Fruit fly (Drosophila melanogaster) whole organism, embryonic: ENCODE data around the gene gammaCOP.
A peak's percentile ranks its signal among the peaks of the same experiment; 100 is the strongest.

Experiments
- C15 ChIP-seq: fragments of 200-800 bp; sonication (Bioruptor generic); IDR thresholded peaks from 3 replicates; pipeline ENCODE4 v1.3.6; 2022; ENCODE audit warnings: missing biosample characterization, missing genetic modification characterization
- CG10431 ChIP-seq: fragments of 200-800 bp; sonication (Bioruptor generic); optimal IDR thresholded peaks from 3 replicates; lab custom pipeline; 2018; ENCODE audit warnings: missing biosample characterization, mild to moderate bottlenecking, missing genetic modification characterization
- CG10565 ChIP-seq: fragments of 200-800 bp; sonication (Bioruptor generic); optimal IDR thresholded peaks from 3 replicates; lab custom pipeline; 2016; ENCODE audit warnings: missing biosample characterization, mild to moderate bottlenecking, missing genetic modification characterization
- CG11560 ChIP-seq: fragments of 200-800 bp; sonication (Bioruptor generic); IDR thresholded peaks from 3 replicates; pipeline ENCODE4 v1.3.6; 2022; ENCODE audit warnings: missing biosample characterization, missing genetic modification characterization
- CG11696 ChIP-seq: fragments of 200-800 bp; sonication (Bioruptor generic); IDR thresholded peaks from 2 replicates; pipeline ENCODE4 v1.3.6; 2022; ENCODE audit warnings: missing biosample characterization, missing genetic modification characterization
- CG12219 ChIP-seq: fragments of 200-800 bp; sonication (Bioruptor generic); optimal IDR thresholded peaks from 3 replicates; lab custom pipeline; 2018; ENCODE audit warnings: missing biosample characterization, mild to moderate bottlenecking, missing genetic modification characterization
- CG15601 ChIP-seq: fragments of 200-800 bp; sonication (Bioruptor generic); optimal IDR thresholded peaks from 3 replicates; lab custom pipeline; 2019; ENCODE audit warnings: missing biosample characterization, mild to moderate bottlenecking, missing genetic modification characterization, moderate library complexity
- CG18764 ChIP-seq: fragments of 200-800 bp; sonication (Bioruptor generic); optimal IDR thresholded peaks from 3 replicates; lab custom pipeline; 2016; ENCODE audit warnings: missing biosample characterization, missing genetic modification characterization
- CG2120 ChIP-seq: fragments of 200-800 bp; sonication (Bioruptor generic); optimal IDR thresholded peaks from 3 replicates; lab custom pipeline; 2016; ENCODE audit warnings: missing biosample characterization, missing genetic modification characterization
- CG2678 ChIP-seq: fragments of 200-800 bp; sonication (Bioruptor generic); optimal IDR thresholded peaks from 3 replicates; lab custom pipeline; 2019; ENCODE audit warnings: missing biosample characterization, mild to moderate bottlenecking, missing genetic modification characterization, moderate library complexity
- CG42726 ChIP-seq: fragments of 200-800 bp; sonication (Bioruptor generic); IDR thresholded peaks from 2 replicates; pipeline ENCODE4 v1.3.6; 2022; ENCODE audit warnings: missing biosample characterization, missing genetic modification characterization; ENCODE audit not compliant: partially characterized antibody
- CG43689 ChIP-seq: fragments of 200-800 bp; sonication (Bioruptor generic); IDR thresholded peaks from 2 replicates; pipeline ENCODE4 v1.3.6; 2022; ENCODE audit warnings: missing biosample characterization, missing genetic modification characterization
- CG7987 ChIP-seq: fragments of 200-800 bp; sonication (Bioruptor generic); optimal IDR thresholded peaks from 2 replicates; lab custom pipeline; 2018; ENCODE audit warnings: missing biosample characterization, mild to moderate bottlenecking, missing genetic modification characterization, moderate library complexity
- CG8359 ChIP-seq: fragments of 200-800 bp; sonication (Bioruptor generic); optimal IDR thresholded peaks from 2 replicates; lab custom pipeline; 2017; ENCODE audit warnings: missing biosample characterization, mild to moderate bottlenecking, missing genetic modification characterization, borderline replicate concordance
- CG9437 ChIP-seq: fragments of 200-800 bp; sonication (Bioruptor generic); optimal IDR thresholded peaks from 2 replicates; lab custom pipeline; 2018; ENCODE audit warnings: missing biosample characterization, mild to moderate bottlenecking, missing genetic modification characterization
- CHES-1-like ChIP-seq: fragments of 200-800 bp; sonication (Bioruptor generic); optimal IDR thresholded peaks from 2 replicates; lab custom pipeline; 2016; ENCODE audit warnings: missing biosample characterization, missing genetic modification characterization
- Deaf1 ChIP-seq: fragments of 200-800 bp; optimal IDR thresholded peaks from 3 replicates; lab custom pipeline; 2019; ENCODE audit warnings: missing biosample characterization, mild to moderate bottlenecking, missing genetic modification characterization, moderate library complexity
- Doc2 ChIP-seq: fragments of 200-800 bp; sonication (Bioruptor generic); IDR thresholded peaks from 2 replicates; pipeline ENCODE4 v1.3.6; 2022; ENCODE audit warnings: missing biosample characterization, missing genetic modification characterization
- Ets97D ChIP-seq: fragments of 200-800 bp; sonication (Bioruptor generic); optimal IDR thresholded peaks from 3 replicates; lab custom pipeline; 2016; ENCODE audit warnings: missing biosample characterization, missing genetic modification characterization
- Gug ChIP-seq: fragments of 200-800 bp; sonication (Bioruptor generic); IDR thresholded peaks from 4 replicates; pipeline ENCODE4 v1.3.6; 2022; ENCODE audit warnings: missing biosample characterization, missing genetic modification characterization
- Hmx ChIP-seq: fragments of 200-800 bp; sonication (Bioruptor generic); optimal IDR thresholded peaks from 2 replicates; lab custom pipeline; 2016; ENCODE audit warnings: missing biosample characterization, missing genetic modification characterization
- Kr ChIP-seq: fragments of 200-800 bp; sonication (Bioruptor generic); optimal IDR thresholded peaks from 2 replicates; lab custom pipeline; 2017; ENCODE audit warnings: missing biosample characterization, mild to moderate bottlenecking, missing genetic modification characterization
- Lhr ChIP-seq: fragments of 200-800 bp; sonication (Bioruptor generic); optimal IDR thresholded peaks from 3 replicates; lab custom pipeline; 2017; ENCODE audit warnings: mild to moderate bottlenecking, missing biosample characterization, missing genetic modification reagents, missing genetic modification characterization
- Pdp1 ChIP-seq, 2 experiments: fragments of 200-800 bp; sonication (Bioruptor generic); optimal IDR thresholded peaks; 3 replicates each; lab custom pipeline; 2016; ENCODE audit warnings: missing biosample characterization in 2 of 2, missing genetic modification characterization in 2 of 2, mild to moderate bottlenecking in 1 of 2, moderate library complexity in 1 of 2
- Stat92E ChIP-seq, 3 experiments: fragments of >200 bp in 2 of 3; fragments of 200-800 bp in 1 of 3; sonication (Bioruptor generic) in 1 of 3; optimal IDR thresholded peaks; 2 replicates each; lab custom pipeline; 2017 to 2019; ENCODE audit warnings: missing biosample characterization in 3 of 3, missing genetic modification characterization in 3 of 3, mild to moderate bottlenecking in 1 of 3, moderate library complexity in 1 of 3
- aop ChIP-seq: fragments of 200-800 bp; sonication (Bioruptor generic); IDR thresholded peaks from 2 replicates; pipeline ENCODE4 v1.3.6; 2022; ENCODE audit warnings: missing biosample characterization, missing genetic modification characterization
- ase ChIP-seq: fragments of 200-800 bp; sonication (Bioruptor generic); IDR thresholded peaks from 3 replicates; pipeline ENCODE4 v1.3.6; 2022; ENCODE audit warnings: missing biosample characterization, missing genetic modification characterization
- bsh ChIP-seq, 2 experiments: fragments of 200-800 bp; sonication (Bioruptor generic); optimal IDR thresholded peaks; 2 replicates each; lab custom pipeline; 2017 to 2018; ENCODE audit warnings: mild to moderate bottlenecking in 2 of 2, missing biosample characterization in 2 of 2, missing genetic modification characterization in 2 of 2, moderate library complexity in 1 of 2
- dmrt11E ChIP-seq: fragments of 200-800 bp; sonication (Bioruptor generic); optimal IDR thresholded peaks from 3 replicates; lab custom pipeline; 2018; ENCODE audit warnings: missing biosample characterization, mild to moderate bottlenecking, missing genetic modification characterization, moderate library complexity
- esg ChIP-seq: fragments of 200-800 bp; sonication (Bioruptor generic); conservative IDR thresholded peaks from 2 replicates; pipeline ENCODE4 v1.3.6; 2022; ENCODE audit warnings: missing biosample characterization, missing genetic modification characterization
- gsb ChIP-seq: fragments of 200-800 bp; sonication (Bioruptor generic); IDR thresholded peaks from 2 replicates; pipeline ENCODE4 v1.3.6; 2022; ENCODE audit warnings: missing biosample characterization, missing genetic modification characterization
- inv ChIP-seq: fragments of 200-800 bp; sonication (Bioruptor generic); IDR thresholded peaks from 2 replicates; pipeline ENCODE4 v1.3.6; 2022; ENCODE audit warnings: missing biosample characterization, missing genetic modification characterization; ENCODE audit not compliant: partially characterized antibody
- pfk ChIP-seq: fragments of 200-800 bp; sonication (Bioruptor generic); optimal IDR thresholded peaks from 2 replicates; lab custom pipeline; 2018; ENCODE audit warnings: missing biosample characterization, mild to moderate bottlenecking, missing genetic modification characterization, moderate library complexity
- pros ChIP-seq: fragments of 200-800 bp; sonication (Bioruptor generic); optimal IDR thresholded peaks from 3 replicates; lab custom pipeline; 2019; ENCODE audit warnings: missing biosample characterization, mild to moderate bottlenecking, missing genetic modification characterization, moderate library complexity
- so ChIP-seq: fragments of 200-800 bp; sonication (Bioruptor generic); IDR thresholded peaks from 3 replicates; pipeline ENCODE4 v1.3.6; 2022; ENCODE audit warnings: missing biosample characterization, missing genetic modification characterization
- sob ChIP-seq: fragments of 200-800 bp; sonication (Bioruptor generic); IDR thresholded peaks from 2 replicates; pipeline ENCODE4 v1.3.6; 2022; ENCODE audit warnings: missing biosample characterization, missing genetic modification characterization
- tx ChIP-seq: fragments of 200-800 bp; sonication (Bioruptor generic); optimal IDR thresholded peaks from 2 replicates; lab custom pipeline; 2016; ENCODE audit warnings: missing biosample characterization, missing genetic modification characterization

Gene gammaCOP

dm6 chr3R:31588374-31588773 is 16.4 kb downstream of the gammaCOP start, which contains the start of gene CG1635 (continued):
- TF ChIP-seq Deaf1 (tag; lab: Kevin White, UChicago) (peak; percentile 93), CG2678 (tag; lab: Kevin White, UChicago) (peak; percentile 100), ase (GFP tag; lab: Robert Waterston, UW) (peak; percentile 99), Stat92E (GFP tag; optimal IDR thresholded peaks at IDR 0.05; lab: Kevin White, UChicago) (peak in 1 of 3 experiments; percentile 90), gsb (peak; percentile 99), CG12219 (peak; percentile 99), CG43689 (GFP tag; lab: Robert Waterston, UW) (peak; percentile 98), CG11696 (GFP tag; lab: Robert Waterston, UW) (peak; percentile 97), esg (peak; percentile 99), CG2120 (GFP tag; lab: Kevin White, UChicago) (peak; percentile 100), Ets97D (GFP tag; lab: Kevin White, UChicago) (peak; percentile 69), Kr (GFP tag; lab: Kevin White, UChicago) (peak; percentile 67), CG10431 (peak; percentile 98), C15 (GFP tag; lab: Robert Waterston, UW) (peak; percentile 99), bsh (GFP tag; optimal IDR thresholded peaks at IDR 0.05; lab: Kevin White, UChicago) (peak; percentile 97 to 100), CG7987 (GFP tag; lab: Kevin White, UChicago) (peak; percentile 98), dmrt11E (tag; lab: Kevin White, UChicago) (peak; percentile 99), CHES-1-like (GFP tag; lab: Kevin White, UChicago) (peak; percentile 98), CG11560 (tag; lab: Robert Waterston, UW) (peak; percentile 92), CG18764 (GFP tag; lab: Kevin White, UChicago) (peak; percentile 97), Doc2 (GFP tag; lab: Robert Waterston, UW) (peak; percentile 95), CG8359 (GFP tag; lab: Kevin White, UChicago) (peak; percentile 95), Hmx (GFP tag; lab: Kevin White, UChicago) (peak; percentile 88), sob (peak; percentile 100), pfk (GFP tag; lab: Kevin White, UChicago) (peak; percentile 82), aop (GFP tag; lab: Robert Waterston, UW) (peak; percentile 95), CG15601 (peak; percentile 99), pros (GFP tag; lab: Kevin White, UChicago) (peak; percentile 91)

- no peak for TF ChIP-seq Pdp1 (GFP tag; optimal IDR thresholded peaks at IDR 0.05; lab: Kevin White, UChicago)
- no peak for TF ChIP-seq Lhr (GFP tag; lab: Kevin White, UChicago)
- no peak for TF ChIP-seq Gug (GFP tag; lab: Robert Waterston, UW)
- TF ChIP-seq tx = no peak
- TF ChIP-seq CG42726 (GFP tag; lab: Robert Waterston, UW) = no peak
- no peak for TF ChIP-seq inv (GFP tag; lab: Robert Waterston, UW)
- TF ChIP-seq CG10565 = no peak
- no peak for TF ChIP-seq CG9437 (GFP tag; lab: Kevin White, UChicago)
- TF ChIP-seq so (GFP tag; lab: Robert Waterston, UW) = no peak
Observed at dm6 chr3R:31590281-31590680, 18.3 kb downstream of the gammaCOP start, which contains the start of gene CG1638. Gene CG1638, plus strand, starts transcription at chr3R:31590581.
